Worm (Caenorhabditis elegans) whole organism, early embryonic: ENCODE measurements around the gene C29F5.1.

Experiments
- B0310.2 ChIP-seq: sonication (generic microtip); optimal IDR thresholded peaks from 2 replicates; lab custom pipeline; 2016; ENCODE audit warnings: mild to moderate bottlenecking, missing genetic modification characterization, missing compliant biosample characterization
- ama-1 ChIP-seq: fragments of 150-350 bp; optimal IDR thresholded peaks from 2 replicates; lab custom pipeline; 2014
- ceh-13 ChIP-seq: fragments of 200-800 bp; sonication (Bioruptor generic); optimal IDR thresholded peaks from 2 replicates; lab custom pipeline; 2018; ENCODE audit warnings: mild to moderate bottlenecking, missing genetic modification characterization, missing compliant biosample characterization
- ceh-36 ChIP-seq: sonication (generic microtip); optimal IDR thresholded peaks from 2 replicates; lab custom pipeline; 2016; ENCODE audit warnings: missing genetic modification characterization, inconsistent platforms, missing compliant biosample characterization
- flt-1 ChIP-seq: fragments of 200-800 bp; sonication (Bioruptor generic); IDR thresholded peaks from 2 replicates; pipeline ENCODE4 v1.3.6; 2022; ENCODE audit warnings: missing genetic modification characterization, missing compliant biosample characterization
- hmbx-1 ChIP-seq: sonication (generic microtip); optimal IDR thresholded peaks from 2 replicates; lab custom pipeline; 2016; ENCODE audit warnings: mild to moderate bottlenecking, missing genetic modification characterization, missing compliant biosample characterization
- pes-1 ChIP-seq: fragments of 200-800 bp; sonication (Bioruptor generic); IDR thresholded peaks from 2 replicates; pipeline ENCODE4 v1.3.6; 2022; ENCODE audit warnings: missing genetic modification reagents, missing genetic modification characterization, missing compliant biosample characterization
- scrt-1 ChIP-seq: fragments of 200-800 bp; sonication (Bioruptor generic); IDR thresholded peaks from 2 replicates; pipeline ENCODE4 v1.3.6; 2022; ENCODE audit warnings: missing genetic modification characterization, missing compliant biosample characterization
- sea-1 ChIP-seq: fragments of 200-800 bp; sonication (Bioruptor generic); conservative IDR thresholded peaks from 2 replicates; pipeline ENCODE4 v1.3.6; 2022; ENCODE audit warnings: missing genetic modification characterization, missing compliant biosample characterization
- tbx-11 ChIP-seq: fragments of 200-800 bp; sonication (Bioruptor generic); IDR thresholded peaks from 2 replicates; pipeline ENCODE4 v1.3.6; 2022; ENCODE audit warnings: missing genetic modification characterization, missing compliant biosample characterization
- tbx-37 ChIP-seq: fragments of 200-800 bp; sonication (Bioruptor generic); conservative IDR thresholded peaks from 2 replicates; pipeline ENCODE4 v1.3.6; 2022; ENCODE audit warnings: missing genetic modification reagents, missing genetic modification characterization, missing compliant biosample characterization

- no peak for TF ChIP-seq scrt-1 (GFP tag; lab: Robert Waterston, UW)
- no peak for TF ChIP-seq sea-1 (GFP tag; lab: Robert Waterston, UW)
- no peak for TF ChIP-seq tbx-11
- TF ChIP-seq ceh-13 = no peak
- no peak for TF ChIP-seq ama-1 (lab: Kevin White, UChicago)
- TF ChIP-seq ceh-36 = no peak
- no peak for TF ChIP-seq hmbx-1 (tag; lab: Kevin White, UChicago)
- TF ChIP-seq B0310.2 (tag; lab: Kevin White, UChicago) = no peak
- no peak for TF ChIP-seq flt-1 (GFP tag; lab: Robert Waterston, UW)
- TF ChIP-seq tbx-37 (GFP tag; lab: Robert Waterston, UW) = no peak
- TF ChIP-seq pes-1 = no peak
Observed at ce11 chrII:6328672-6329071, 25.3 kb downstream of the C29F5.1 start.
